Fruit fly (Drosophila melanogaster) whole organism, embryonic: ENCODE measurements around the gene CG9483.

Source experiments
- Ada2b ChIP-seq: fragments of 200-800 bp; sonication (Bioruptor generic); IDR thresholded peaks from 2 replicates; pipeline ENCODE4 v1.3.6; 2022; ENCODE audit warnings: missing biosample characterization, missing genetic modification characterization
- Awh ChIP-seq: fragments of 200-800 bp; sonication (Bioruptor generic); IDR thresholded peaks from 2 replicates; pipeline ENCODE4, ENCODE4 v1.3.6; 2022; ENCODE audit warnings: missing biosample characterization, missing genetic modification characterization
- CG10366 ChIP-seq: fragments of 200-800 bp; sonication (Bioruptor generic); IDR thresholded peaks from 2 replicates; pipeline ENCODE4 v1.3.6; 2022; ENCODE audit warnings: missing biosample characterization, missing genetic modification characterization
- CG10431 ChIP-seq: fragments of 200-800 bp; sonication (Bioruptor generic); optimal IDR thresholded peaks from 3 replicates; lab custom pipeline; 2018; ENCODE audit warnings: missing biosample characterization, mild to moderate bottlenecking, missing genetic modification characterization
- CG10959 ChIP-seq: fragments of 200-800 bp; sonication (Bioruptor generic); IDR thresholded peaks from 2 replicates; pipeline ENCODE4 v1.3.6; 2022; ENCODE audit warnings: missing biosample characterization, missing genetic modification characterization
- CG11398 ChIP-seq: fragments of 200-800 bp; sonication (Bioruptor generic); optimal IDR thresholded peaks from 2 replicates; lab custom pipeline; 2016; ENCODE audit warnings: missing biosample characterization, missing genetic modification characterization
- CG11504 ChIP-seq: fragments of 200-800 bp; sonication (Bioruptor generic); optimal IDR thresholded peaks from 3 replicates; lab custom pipeline; 2019; ENCODE audit warnings: missing biosample characterization, mild to moderate bottlenecking, missing genetic modification characterization, moderate library complexity
- CG14710 ChIP-seq: fragments of 200-800 bp; sonication (Bioruptor generic); optimal IDR thresholded peaks from 3 replicates; lab custom pipeline; 2019; ENCODE audit warnings: missing biosample characterization, mild to moderate bottlenecking, missing genetic modification characterization, moderate library complexity
- CG15696 ChIP-seq: fragments of 200-800 bp; sonication (Bioruptor generic); optimal IDR thresholded peaks from 2 replicates; lab custom pipeline; 2019; ENCODE audit warnings: missing biosample characterization, mild to moderate bottlenecking, missing genetic modification characterization, moderate library complexity
- CG16779 ChIP-seq: fragments of 200-800 bp; sonication (Bioruptor generic); IDR thresholded peaks from 2 replicates; pipeline ENCODE4 v1.3.6; 2022; ENCODE audit warnings: missing biosample characterization, missing genetic modification characterization
- CG17612 ChIP-seq: fragments of 200-800 bp; sonication (Bioruptor generic); IDR thresholded peaks from 2 replicates; pipeline ENCODE4 v1.3.6; 2022; ENCODE audit warnings: missing biosample characterization, missing genetic modification characterization
- CG1792 ChIP-seq: fragments of 200-800 bp; sonication (Bioruptor generic); optimal IDR thresholded peaks from 2 replicates; lab custom pipeline; 2016; ENCODE audit warnings: missing biosample characterization, missing genetic modification characterization
- CG1832 ChIP-seq: fragments of 200-800 bp; sonication (Bioruptor generic); optimal IDR thresholded peaks from 2 replicates; lab custom pipeline; 2017; ENCODE audit warnings: missing biosample characterization, mild to moderate bottlenecking, missing genetic modification characterization, inconsistent platforms
- CG18599 ChIP-seq: fragments of 200-800 bp; sonication (Bioruptor generic); optimal IDR thresholded peaks from 3 replicates; lab custom pipeline; 2017; ENCODE audit warnings: missing biosample characterization, missing genetic modification characterization, mild to moderate bottlenecking, moderate library complexity, missing genetic modification reagents
- CG2120 ChIP-seq: fragments of 200-800 bp; sonication (Bioruptor generic); optimal IDR thresholded peaks from 3 replicates; lab custom pipeline; 2016; ENCODE audit warnings: missing biosample characterization, missing genetic modification characterization
- CG30403 ChIP-seq: fragments of 200-800 bp; sonication (Bioruptor generic); optimal IDR thresholded peaks from 3 replicates; lab custom pipeline; 2016; ENCODE audit warnings: missing biosample characterization, missing genetic modification characterization
- CG4328 ChIP-seq: fragments of 200-800 bp; sonication (Bioruptor generic); optimal IDR thresholded peaks from 3 replicates; lab custom pipeline; 2017; ENCODE audit warnings: missing biosample characterization, missing genetic modification reagents, missing genetic modification characterization
- CG4404 ChIP-seq: fragments of 200-800 bp; sonication (Bioruptor generic); IDR thresholded peaks from 2 replicates; pipeline ENCODE4 v1.3.6; 2022; ENCODE audit warnings: missing biosample characterization, missing genetic modification characterization
- CG6654 ChIP-seq: fragments of 200-800 bp; sonication (Bioruptor generic); optimal IDR thresholded peaks from 2 replicates; lab custom pipeline; 2017; ENCODE audit warnings: missing biosample characterization, mild to moderate bottlenecking, missing genetic modification characterization
- CG6683 ChIP-seq: fragments of 200-800 bp; sonication (Bioruptor generic); optimal IDR thresholded peaks from 2 replicates; lab custom pipeline; 2017; ENCODE audit warnings: missing biosample characterization, mild to moderate bottlenecking, missing genetic modification characterization, missing genetic modification reagents
- CG7786 ChIP-seq: fragments of 200-800 bp; sonication (Bioruptor generic); optimal IDR thresholded peaks from 2 replicates; lab custom pipeline; 2016; ENCODE audit warnings: missing biosample characterization, missing genetic modification characterization
- CG8089 ChIP-seq: fragments of 200-800 bp; sonication (Bioruptor generic); optimal IDR thresholded peaks from 3 replicates; lab custom pipeline; 2016; ENCODE audit warnings: missing biosample characterization, missing genetic modification characterization
- CG8281 ChIP-seq: fragments of 200-800 bp; sonication (Bioruptor generic); optimal IDR thresholded peaks from 2 replicates; lab custom pipeline; 2018; ENCODE audit warnings: missing biosample characterization, mild to moderate bottlenecking, missing genetic modification characterization, moderate library complexity
- CG8388 ChIP-seq: fragments of 200-800 bp; sonication (Bioruptor generic); optimal IDR thresholded peaks from 2 replicates; lab custom pipeline; 2019; ENCODE audit warnings: missing biosample characterization, mild to moderate bottlenecking, missing genetic modification characterization, moderate library complexity
- CG8924 ChIP-seq: fragments of 200-800 bp; optimal IDR thresholded peaks from 3 replicates; lab custom pipeline; 2019; ENCODE audit warnings: missing biosample characterization, mild to moderate bottlenecking, missing genetic modification characterization, moderate library complexity
- CG9437 ChIP-seq: fragments of 200-800 bp; sonication (Bioruptor generic); optimal IDR thresholded peaks from 2 replicates; lab custom pipeline; 2018; ENCODE audit warnings: missing biosample characterization, mild to moderate bottlenecking, missing genetic modification characterization
- Camta ChIP-seq: fragments of 200-800 bp; sonication (Bioruptor generic); optimal IDR thresholded peaks from 2 replicates; lab custom pipeline; 2016; ENCODE audit warnings: missing biosample characterization, missing genetic modification characterization
- D19B ChIP-seq: fragments of 200-800 bp; sonication (Bioruptor generic); optimal IDR thresholded peaks from 2 replicates; lab custom pipeline; 2017; ENCODE audit warnings: missing biosample characterization, mild to moderate bottlenecking, missing genetic modification characterization
- Dad ChIP-seq: fragments of 200-800 bp; sonication (Bioruptor generic); optimal IDR thresholded peaks from 3 replicates; lab custom pipeline; 2016; ENCODE audit warnings: missing biosample characterization, missing genetic modification characterization
- Dp ChIP-seq: fragments of 200-800 bp; sonication (Bioruptor generic); optimal IDR thresholded peaks from 2 replicates; lab custom pipeline; 2018; ENCODE audit warnings: missing biosample characterization, mild to moderate bottlenecking, missing genetic modification characterization, moderate library complexity
- Fer2 ChIP-seq: fragments of 200-800 bp; sonication (Bioruptor generic); optimal IDR thresholded peaks from 2 replicates; lab custom pipeline; 2018; ENCODE audit warnings: missing biosample characterization, mild to moderate bottlenecking, missing genetic modification characterization, moderate library complexity
- Hmr ChIP-seq: fragments of 200-800 bp; sonication (Bioruptor generic); optimal IDR thresholded peaks from 3 replicates; lab custom pipeline; 2017; ENCODE audit warnings: mild to moderate bottlenecking, missing biosample characterization, missing genetic modification reagents, missing genetic modification characterization
- Hr78 ChIP-seq, 2 experiments: fragments of 200-800 bp in 1 of 2; fragments of >200 bp in 1 of 2; sonication (Bioruptor generic) in 1 of 2; optimal IDR thresholded peaks; 2 replicates each; lab custom pipeline; 2017 to 2019; ENCODE audit warnings: missing biosample characterization in 2 of 2, missing genetic modification characterization in 2 of 2, mild to moderate bottlenecking in 1 of 2, moderate library complexity in 1 of 2
- Hsf ChIP-seq: fragments of 200-800 bp; sonication (Bioruptor generic); optimal IDR thresholded peaks from 3 replicates; lab custom pipeline; 2016; ENCODE audit warnings: missing biosample characterization, missing genetic modification characterization
- danr ChIP-seq: fragments of 200-800 bp; sonication (Bioruptor generic); IDR thresholded peaks from 2 replicates; pipeline ENCODE4 v1.3.6; 2022; ENCODE audit warnings: missing biosample characterization, missing genetic modification characterization
- disco-r ChIP-seq: fragments of 200-800 bp; sonication (Bioruptor generic); optimal IDR thresholded peaks from 2 replicates; lab custom pipeline; 2016; ENCODE audit warnings: missing biosample characterization, missing genetic modification characterization
- dysf ChIP-seq: fragments of 200-800 bp; sonication (Bioruptor generic); IDR thresholded peaks from 3 replicates; pipeline ENCODE4 v1.3.6; 2022; ENCODE audit warnings: missing biosample characterization, missing genetic modification characterization
- fd96Cb ChIP-seq: fragments of 200-800 bp; sonication (Bioruptor generic); optimal IDR thresholded peaks from 2 replicates; lab custom pipeline; 2018; ENCODE audit warnings: missing biosample characterization, mild to moderate bottlenecking, missing genetic modification characterization, moderate library complexity
- h ChIP-seq: fragments of >200 bp; optimal IDR thresholded peaks from 2 replicates; lab custom pipeline; 2017
- jing ChIP-seq: fragments of 200-800 bp; sonication (Bioruptor generic); optimal IDR thresholded peaks from 2 replicates; lab custom pipeline; 2018; ENCODE audit warnings: missing biosample characterization, mild to moderate bottlenecking, missing genetic modification characterization
- jumu ChIP-seq: fragments of 200-800 bp; sonication (Bioruptor generic); optimal IDR thresholded peaks from 3 replicates; lab custom pipeline; 2016; ENCODE audit warnings: missing biosample characterization, missing genetic modification characterization
- kah ChIP-seq: fragments of 200-800 bp; sonication (Bioruptor generic); optimal IDR thresholded peaks from 2 replicates; lab custom pipeline; 2018; ENCODE audit warnings: missing biosample characterization, mild to moderate bottlenecking, missing genetic modification characterization
- lilli ChIP-seq: fragments of 200-800 bp; sonication (Bioruptor generic); optimal IDR thresholded peaks from 3 replicates; lab custom pipeline; 2016; ENCODE audit warnings: missing biosample characterization, missing genetic modification characterization
- lola ChIP-seq, 3 experiments: fragments of >200 bp in 2 of 3; fragments of 200-800 bp in 1 of 3; sonication (Bioruptor generic) in 1 of 3; optimal IDR thresholded peaks; 2 replicates each; lab custom pipeline; 2017 to 2019; ENCODE audit warnings: missing biosample characterization in 3 of 3, missing genetic modification characterization in 3 of 3, mild to moderate bottlenecking in 1 of 3, moderate library complexity in 1 of 3
- mam ChIP-seq: fragments of 200-800 bp; sonication (Bioruptor generic); optimal IDR thresholded peaks from 3 replicates; lab custom pipeline; 2016; ENCODE audit warnings: missing biosample characterization, missing genetic modification characterization
- pita ChIP-seq: fragments of 200-800 bp; sonication (Bioruptor generic); optimal IDR thresholded peaks from 2 replicates; lab custom pipeline; 2017; ENCODE audit warnings: missing biosample characterization, mild to moderate bottlenecking, missing genetic modification characterization
- scrt ChIP-seq: fragments of 200-800 bp; sonication (Bioruptor generic); optimal IDR thresholded peaks from 2 replicates; lab custom pipeline; 2018; ENCODE audit warnings: missing biosample characterization, mild to moderate bottlenecking, missing genetic modification characterization, moderate library complexity
- tap ChIP-seq: fragments of 200-800 bp; optimal IDR thresholded peaks from 3 replicates; lab custom pipeline; 2019; ENCODE audit warnings: missing biosample characterization, mild to moderate bottlenecking, missing genetic modification characterization, moderate library complexity
- z ChIP-seq: fragments of 200-800 bp; sonication (Bioruptor generic); IDR thresholded peaks from 3 replicates; pipeline ENCODE4 v1.3.6; 2022; ENCODE audit warnings: missing biosample characterization, missing genetic modification characterization

Gene CG9483

dm6 chr2L:8897954-8898713, 31.6 kb downstream of the CG9483 start (continued):
- TF ChIP-seq Hsf (GFP tag; lab: Kevin White, UChicago) (peak; percentile 10), Hmr (GFP tag; lab: Kevin White, UChicago) (peak; percentile 55), danr (GFP tag; lab: Robert Waterston, UW) (no peak), CG11504 (peak; percentile 70), CG18599 (GFP tag; lab: Kevin White, UChicago) (peak; percentile 42), lilli (GFP tag; lab: Kevin White, UChicago) (peak; percentile 38), Ada2b (GFP tag; lab: Robert Waterston, UW) (peak; percentile 36; the same call in 1 of the 2 replicates), lola (GFP tag; optimal IDR thresholded peaks at IDR 0.05; lab: Kevin White, UChicago) (peak in 1 of 3 experiments; percentile 36), kah (GFP tag; lab: Kevin White, UChicago) (no peak), mam (GFP tag; lab: Kevin White, UChicago) (no peak), CG9437 (peak; percentile 97), CG1792 (GFP tag; lab: Kevin White, UChicago) (no peak), Dp (GFP tag; lab: Kevin White, UChicago) (no peak), Dad (GFP tag; lab: Kevin White, UChicago) (no peak), CG2120 (GFP tag; lab: Kevin White, UChicago) (peak; percentile 63), pita (GFP tag; lab: Kevin White, UChicago) (no peak), CG11398 (GFP tag; lab: Kevin White, UChicago) (no peak), Hr78 (GFP tag; optimal IDR thresholded peaks at IDR 0.05; lab: Kevin White, UChicago) (no peak), CG10431 (GFP tag; lab: Kevin White, UChicago) (no peak), CG14710 (tag; lab: Kevin White, UChicago) (peak; percentile 29), CG8089 (GFP tag; lab: Kevin White, UChicago) (no peak), CG15696 (no peak), CG7786 (GFP tag; lab: Kevin White, UChicago) (peak; percentile 21), Fer2 (tag; lab: Kevin White, UChicago) (peak; percentile 20), CG4328 (peak; percentile 39), CG10366 (GFP tag; lab: Robert Waterston, UW) (no peak), CG6683 (GFP tag; lab: Kevin White, UChicago) (no peak), disco-r (GFP tag; lab: Kevin White, UChicago) (no peak), CG8281 (tag; lab: Kevin White, UChicago) (peak; percentile 21), CG1832 (GFP tag; lab: Kevin White, UChicago) (no peak), dysf (GFP tag; lab: Robert Waterston, UW) (peak; percentile 60; the same call in 2 of the 3 replicates), CG17612 (no peak), Awh (GFP tag; lab: Robert Waterston, UW) (0 out of 2 replicates have a peak, but pooled peaks have one; percentile 19), CG16779 (no peak), CG8388 (GFP tag; lab: Kevin White, UChicago) (no peak), CG4404 (GFP tag; lab: Robert Waterston, UW) (no peak), scrt (GFP tag; lab: Kevin White, UChicago) (peak; percentile 42), D19B (GFP tag; lab: Kevin White, UChicago) (peak; percentile 25), jing (GFP tag; lab: Kevin White, UChicago) (no peak), fd96Cb (tag; lab: Kevin White, UChicago) (peak; percentile 44), tap (tag; lab: Kevin White, UChicago) (peak; percentile 57), z (GFP tag; lab: Robert Waterston, UW) (no peak), CG8924 (peak; percentile 34), CG30403 (GFP tag; lab: Kevin White, UChicago) (peak; percentile 58), h (no peak), jumu (GFP tag; lab: Kevin White, UChicago) (no peak), CG6654 (GFP tag; lab: Kevin White, UChicago) (peak; percentile 12), CG10959 (GFP tag; lab: Robert Waterston, UW) (no peak), Camta (GFP tag; lab: Kevin White, UChicago) (no peak)
